Worm (Caenorhabditis elegans): ENCODE measurements around the gene tbc-8.

The tbc-8 gene

ce11 chrIII:10355382-10355781 is 9.4 kb upstream of the tbc-8 start, which contains the start of gene spp-1 (continued):
- TF ChIP-seq fkh-10 (GFP tag; optimal IDR thresholded peaks at IDR 0.05) (no peak), daf-16 (GFP tag; optimal IDR thresholded peaks at IDR 0.05) (no peak), daf-16 (tag; optimal IDR thresholded peaks at IDR 0.05) (peak; percentile 87), ama-1 (optimal IDR thresholded peaks at IDR 0.05) (peak; percentile 81), R02D3.7 (tag; optimal IDR thresholded peaks at IDR 0.05) (no peak), F10B5.3 (tag; optimal IDR thresholded peaks at IDR 0.05) (no peak), mdl-1 (tag; optimal IDR thresholded peaks at IDR 0.05) (peak in 1 of 2 experiments; percentile 13), aly-2 (tag; optimal IDR thresholded peaks at IDR 0.05) (no peak), pha-4 (GFP tag; IDR thresholded peaks at IDR 0.05) (no peak), pha-4 (tag; optimal IDR thresholded peaks at IDR 0.05) (no peak), Y105C5A.15 (GFP tag; IDR thresholded peaks at IDR 0.05) (no peak), F26F4.8 (GFP tag; conservative IDR thresholded peaks at IDR 0.05) (no peak), nhr-42 (GFP tag; IDR thresholded peaks at IDR 0.05) (no peak), Y5F2A.4 (GFP tag; optimal IDR thresholded peaks at IDR 0.05) (no peak), nhr-48 (tag; optimal IDR thresholded peaks at IDR 0.05) (peak; percentile 57), egl-43 (GFP tag; IDR thresholded peaks at IDR 0.05) (no peak), aha-1 (tag) (peak; percentile 76), lin-39 (tag; optimal IDR thresholded peaks at IDR 0.05) (no peak), nhr-102 (tag; optimal IDR thresholded peaks at IDR 0.05) (peak; percentile 22), zip-11 (GFP tag; IDR thresholded peaks at IDR 0.05) (no peak), lsy-2 (tag; optimal IDR thresholded peaks at IDR 0.05) (peak in 1 of 2 experiments; percentile 30), egl-27 (tag; optimal IDR thresholded peaks at IDR 0.05) (no peak), ztf-7 (tag; optimal IDR thresholded peaks at IDR 0.05) (no peak), skn-1 (tag; optimal IDR thresholded peaks at IDR 0.05) (no peak), daf-12 (tag; optimal IDR thresholded peaks at IDR 0.05) (no peak), lim-7 (GFP tag; IDR thresholded peaks at IDR 0.05) (no peak), spr-1 (tag; optimal IDR thresholded peaks at IDR 0.05) (no peak), dmd-8 (GFP tag; IDR thresholded peaks at IDR 0.05) (no peak), unc-39 (tag; optimal IDR thresholded peaks at IDR 0.05) (no peak), Y48G9A.11 (GFP tag; IDR thresholded peaks at IDR 0.05) (no peak), vab-7 (GFP tag; IDR thresholded peaks at IDR 0.05) (no peak), madf-5 (GFP tag; IDR thresholded peaks at IDR 0.05) (no peak), ztf-11 (tag; optimal IDR thresholded peaks at IDR 0.05) (no peak), zip-2 (tag; optimal IDR thresholded peaks at IDR 0.05) (no peak), nhr-77 (tag; optimal IDR thresholded peaks at IDR 0.05) (peak; percentile 4), zag-1 (tag; optimal IDR thresholded peaks at IDR 0.05) (no peak), ces-1 (GFP tag; optimal IDR thresholded peaks at IDR 0.05) (no peak), mxl-2 (GFP tag; conservative IDR thresholded peaks at IDR 0.05) (no peak), zfp-3 (GFP tag; conservative IDR thresholded peaks at IDR 0.05) (no peak), pqm-1 (tag; optimal IDR thresholded peaks at IDR 0.05) (peak; percentile 86), nhr-10 (tag; optimal IDR thresholded peaks at IDR 0.05) (peak; percentile 17), ceh-20 (GFP tag; IDR thresholded peaks at IDR 0.05) (no peak), ceh-62 (tag; optimal IDR thresholded peaks at IDR 0.05) (no peak), rbr-2 (tag; optimal IDR thresholded peaks at IDR 0.05) (no peak), nhr-76 (tag; optimal IDR thresholded peaks at IDR 0.05) (no peak), lin-38 (GFP tag; IDR thresholded peaks at IDR 0.05) (no peak; the same call in 1 of the 2 replicates), ceh-28 (tag; optimal IDR thresholded peaks at IDR 0.05) (no peak), nhr-28 (tag; optimal IDR thresholded peaks at IDR 0.05) (peak; percentile 58), Y75B8A.6 (GFP tag; IDR thresholded peaks at IDR 0.05) (no peak), lin-1 (GFP tag; IDR thresholded peaks at IDR 0.05) (no peak), tra-1 (GFP tag; IDR thresholded peaks at IDR 0.05) (no peak), lin-15B (tag; optimal IDR thresholded peaks at IDR 0.05) (no peak), snpc-1.2 (GFP tag; IDR thresholded peaks at IDR 0.05) (no peak), F49E8.2 (tag; optimal IDR thresholded peaks at IDR 0.05; ENCODE audit: borderline replicate concordance) (no peak), nhr-11 (tag; optimal IDR thresholded peaks at IDR 0.05) (no peak)

All from whole organism, L4 larva.